Worm (Caenorhabditis elegans): ENCODE results near the gene mrp-8.

DNA sequence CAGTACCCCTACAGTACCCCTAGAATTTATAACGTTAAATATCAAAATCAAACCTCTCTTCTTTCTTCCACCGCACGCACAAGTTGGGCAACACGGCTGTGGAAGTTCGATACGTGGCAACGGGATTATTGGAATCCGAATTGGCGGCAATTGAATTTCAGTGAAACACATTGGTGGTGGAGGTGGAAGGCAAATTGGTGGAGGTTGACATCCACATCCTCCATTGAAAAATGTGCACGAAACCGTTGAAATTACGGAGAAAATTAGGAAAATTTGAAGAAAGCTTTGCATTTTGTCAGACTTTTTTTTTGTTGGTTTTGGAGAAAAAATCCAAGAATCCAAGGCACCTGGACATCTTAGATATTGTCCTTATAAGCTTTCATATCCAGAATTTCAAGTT, 67.6 kb downstream of the mrp-8 start:
- TF ChIP-seq unc-42 (tag; optimal IDR thresholded peaks at IDR 0.05) (no peak), elt-2 (tag; optimal IDR thresholded peaks at IDR 0.05) (no peak), fkh-6 (tag; optimal IDR thresholded peaks at IDR 0.05) (no peak), F13H6.1 (tag; optimal IDR thresholded peaks at IDR 0.05) (no peak), nfya-1 (tag; optimal IDR thresholded peaks at IDR 0.05) (no peak)
